Worm (Caenorhabditis elegans): ENCODE measurements around the gene F44A2.3.

F44A2.3 gene

ce11 chrV:9338452-9338851, 33.2 kb downstream of the F44A2.3 start (continued):
- TF ChIP-seq nhr-42 (GFP tag; IDR thresholded peaks at IDR 0.05) = peak; percentile 73; the same call in 1 of the 2 replicates

DNA sequence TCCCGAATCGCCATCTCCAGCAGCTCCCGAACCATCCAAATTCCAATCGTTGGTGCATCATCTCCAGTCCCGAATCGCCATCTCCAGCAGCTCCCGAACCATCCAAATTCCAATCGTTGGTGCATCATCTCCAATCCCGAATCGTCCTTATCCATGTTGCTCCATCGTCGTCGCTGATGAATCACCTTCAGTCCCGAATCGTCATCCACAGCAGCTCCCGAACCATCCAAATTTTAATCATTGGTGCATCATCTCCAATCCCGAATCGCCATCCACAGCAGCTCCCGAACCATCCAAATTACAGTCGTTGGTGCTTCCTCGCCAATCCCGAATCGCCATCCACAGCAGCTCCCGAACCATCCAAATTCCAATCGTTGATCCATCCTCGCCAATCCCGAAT, 34.1 kb downstream of the F44A2.3 start:
- TF ChIP-seq mdt-29 (GFP tag; IDR thresholded peaks at IDR 0.05) = 0 out of 2 replicates have a peak, but pooled peaks have one; percentile 37
- TF ChIP-seq madf-5 (GFP tag; IDR thresholded peaks at IDR 0.05) = 0 out of 4 replicates have a peak, but pooled peaks of 1 of the 2 experiments have one; percentile 55
- 0 out of 2 replicates have a peak, but pooled peaks have one; percentile 47 for TF ChIP-seq zip-11 (GFP tag; IDR thresholded peaks at IDR 0.05)
- TF ChIP-seq lin-38 (GFP tag; IDR thresholded peaks at IDR 0.05) = peak; percentile 42; the same call in 1 of the 2 replicates
- TF ChIP-seq F26F4.8 (GFP tag; conservative IDR thresholded peaks at IDR 0.05) = 0 out of 2 replicates have a peak, but pooled peaks have one; percentile 8
- TF ChIP-seq egl-43 (GFP tag; IDR thresholded peaks at IDR 0.05) = peak; percentile 81
- peak; percentile 69; the same call in 1 of the 2 replicates for TF ChIP-seq zfp-3 (GFP tag; conservative IDR thresholded peaks at IDR 0.05)
- TF ChIP-seq mxl-2 (GFP tag; conservative IDR thresholded peaks at IDR 0.05) = peak; percentile 30; the same call in 1 of the 2 replicates
- TF ChIP-seq T26A8.4 (GFP tag; IDR thresholded peaks at IDR 0.05) = peak; percentile 65

- TF ChIP-seq pqm-1 (tag; optimal IDR thresholded peaks at IDR 0.05) = no peak
- TF ChIP-seq F44E2.7 (GFP tag; IDR thresholded peaks at IDR 0.05) = 0 out of 2 replicates have a peak, but pooled peaks have one; percentile 31
- no peak for TF ChIP-seq mep-1 (tag; optimal IDR thresholded peaks at IDR 0.05)
- TF ChIP-seq ceh-44 (GFP tag; IDR thresholded peaks at IDR 0.05) = no peak
- TF ChIP-seq T26A8.4 (GFP tag; IDR thresholded peaks at IDR 0.05) = peak; percentile 97
- no peak for TF ChIP-seq nhr-25 (tag; optimal IDR thresholded peaks at IDR 0.05; ENCODE audit: borderline replicate concordance, insufficient read depth)
- TF ChIP-seq gei-8 (GFP tag; optimal IDR thresholded peaks at IDR 0.05) = no peak
- no peak for TF ChIP-seq nhr-48 (tag; optimal IDR thresholded peaks at IDR 0.05)
- peak; percentile 58 for TF ChIP-seq vab-7 (GFP tag; IDR thresholded peaks at IDR 0.05)
- TF ChIP-seq ceh-20 (GFP tag; IDR thresholded peaks at IDR 0.05) = peak; percentile 92
- peak; percentile 11 for TF ChIP-seq rbr-2 (tag; optimal IDR thresholded peaks at IDR 0.05)
- no peak for TF ChIP-seq lsy-2 (tag; optimal IDR thresholded peaks at IDR 0.05)
- peak; percentile 52 for TF ChIP-seq nhr-102 (tag; optimal IDR thresholded peaks at IDR 0.05)
- TF ChIP-seq aly-2 (tag; optimal IDR thresholded peaks at IDR 0.05) = no peak
- TF ChIP-seq madf-5 (GFP tag; IDR thresholded peaks at IDR 0.05) = 0 out of 4 replicates have a peak, but pooled peaks of 1 of the 2 experiments have one; percentile 64
- no peak for TF ChIP-seq hlh-30 (tag; optimal IDR thresholded peaks at IDR 0.05; ENCODE audit: insufficient read depth)
- TF ChIP-seq jun-1 (tag; optimal IDR thresholded peaks at IDR 0.05) = no peak
- TF ChIP-seq daf-19 (GFP tag; conservative IDR thresholded peaks at IDR 0.05) = peak; percentile 89
- TF ChIP-seq dpl-1 (GFP tag; optimal IDR thresholded peaks at IDR 0.05) = no peak
- TF ChIP-seq spr-3 (GFP tag; optimal IDR thresholded peaks at IDR 0.05) = no peak
- no peak for TF ChIP-seq zip-2 (tag; optimal IDR thresholded peaks at IDR 0.05)
- TF ChIP-seq zip-11 (GFP tag; IDR thresholded peaks at IDR 0.05) = no peak
- peak; percentile 88 for TF ChIP-seq nhr-42 (GFP tag; IDR thresholded peaks at IDR 0.05)
- no peak for TF ChIP-seq mdl-1 (tag; optimal IDR thresholded peaks at IDR 0.05)
- TF ChIP-seq saeg-2 (GFP tag; IDR thresholded peaks at IDR 0.05) = peak; percentile 61; the same call in 1 of the 2 replicates
- TF ChIP-seq zfp-2 (tag; optimal IDR thresholded peaks at IDR 0.05) = no peak
- no peak; the same call in none of the 2 replicates for TF ChIP-seq dmd-6 (GFP tag; IDR thresholded peaks at IDR 0.05)
- TF ChIP-seq lin-29 (GFP tag; IDR thresholded peaks at IDR 0.05) = peak; percentile 86
- 0 out of 2 replicates have a peak, but pooled peaks have one; percentile 18 for TF ChIP-seq dmd-8 (GFP tag; IDR thresholded peaks at IDR 0.05)
- no peak for TF ChIP-seq ztf-7 (tag; optimal IDR thresholded peaks at IDR 0.05)
- peak; percentile 71 for TF ChIP-seq mdt-29 (GFP tag; IDR thresholded peaks at IDR 0.05)
- no peak for TF ChIP-seq F10B5.3 (tag; optimal IDR thresholded peaks at IDR 0.05)
- TF ChIP-seq pha-4 (GFP tag; IDR thresholded peaks at IDR 0.05) = peak; percentile 90
- TF ChIP-seq pha-4 (tag; optimal IDR thresholded peaks at IDR 0.05) = no peak
- no peak; the same call in 1 of the 2 replicates for TF ChIP-seq ctbp-1 (GFP tag; IDR thresholded peaks at IDR 0.05)
- no peak for TF ChIP-seq set-16 (GFP tag; IDR thresholded peaks at IDR 0.05)
- peak; percentile 80 for TF ChIP-seq egl-43 (GFP tag; IDR thresholded peaks at IDR 0.05)
- 0 out of 2 replicates have a peak, but pooled peaks have one; percentile 50 for TF ChIP-seq arid-1 (GFP tag; conservative IDR thresholded peaks at IDR 0.05)
- peak; percentile 73; the same call in 1 of the 2 replicates for TF ChIP-seq tra-1 (GFP tag; IDR thresholded peaks at IDR 0.05)
- no peak for TF ChIP-seq mes-2 (tag; optimal IDR thresholded peaks at IDR 0.05; ENCODE audit: poor library complexity, severe bottlenecking)
- no peak for TF ChIP-seq R02D3.7 (tag; optimal IDR thresholded peaks at IDR 0.05)
Measured at ce11 chrV:9340318-9340717, 35.1 kb downstream of the F44A2.3 start.
